Fruit fly (Drosophila melanogaster) whole organism, prepupa: Measurements from ENCODE around the gene PKD.

ENCODE experiments used
- Blimp-1 ChIP-seq: fragments of 200-800 bp; sonication (Bioruptor generic); optimal IDR thresholded peaks from 3 replicates; lab custom pipeline; 2017; ENCODE audit warnings: missing biosample characterization, missing genetic modification characterization, mild to moderate bottlenecking, moderate library complexity, missing genetic modification reagents
- CG10631 ChIP-seq: fragments of 200-800 bp; sonication (Bioruptor generic); optimal IDR thresholded peaks from 2 replicates; lab custom pipeline; 2016; ENCODE audit warnings: missing biosample characterization, missing genetic modification characterization
- CG10669 ChIP-seq: fragments of 200-800 bp; sonication (Bioruptor generic); optimal IDR thresholded peaks from 3 replicates; lab custom pipeline; 2018; ENCODE audit warnings: missing biosample characterization, mild to moderate bottlenecking, missing genetic modification characterization, moderate library complexity
- CG11762 ChIP-seq: fragments of 200-800 bp; sonication (Bioruptor generic); optimal IDR thresholded peaks from 3 replicates; lab custom pipeline; 2016; ENCODE audit warnings: missing biosample characterization, missing genetic modification characterization; ENCODE audit not compliant: insufficient read depth
- CG11902 ChIP-seq: fragments of 200-800 bp; sonication (Bioruptor generic); optimal IDR thresholded peaks from 3 replicates; lab custom pipeline; 2016; ENCODE audit warnings: missing biosample characterization, missing genetic modification characterization
- CG15336 ChIP-seq: fragments of 200-800 bp; sonication (Bioruptor generic); IDR thresholded peaks from 2 replicates; pipeline ENCODE4 v1.3.6; 2022; ENCODE audit warnings: missing biosample characterization, missing genetic modification characterization
- CG1621 ChIP-seq: fragments of 200-800 bp; sonication (Bioruptor generic); optimal IDR thresholded peaks from 3 replicates; lab custom pipeline; 2018; ENCODE audit warnings: missing biosample characterization, mild to moderate bottlenecking, missing genetic modification characterization
- CG31627 ChIP-seq: fragments of 200-800 bp; sonication (Bioruptor generic); optimal IDR thresholded peaks from 3 replicates; lab custom pipeline; 2016; ENCODE audit warnings: missing biosample characterization, missing genetic modification characterization
- CG32006 ChIP-seq: fragments of 200-800 bp; sonication (Bioruptor generic); optimal IDR thresholded peaks from 3 replicates; lab custom pipeline; 2017; ENCODE audit warnings: missing biosample characterization, mild to moderate bottlenecking, missing genetic modification characterization
- CG34406 ChIP-seq: fragments of 200-800 bp; sonication (Bioruptor generic); optimal IDR thresholded peaks from 3 replicates; lab custom pipeline; 2016; ENCODE audit warnings: missing biosample characterization, missing genetic modification characterization
- CG3919 ChIP-seq: fragments of 200-800 bp; sonication (Bioruptor generic); optimal IDR thresholded peaks from 3 replicates; lab custom pipeline; 2016; ENCODE audit warnings: missing biosample characterization, missing genetic modification characterization
- CG4318 ChIP-seq: fragments of 200-800 bp; sonication (Bioruptor generic); optimal IDR thresholded peaks from 3 replicates; lab custom pipeline; 2017; ENCODE audit warnings: missing biosample characterization, mild to moderate bottlenecking, missing genetic modification characterization
- CG6163 ChIP-seq: fragments of 200-800 bp; sonication (Bioruptor generic); IDR thresholded peaks from 3 replicates; pipeline ENCODE4 v1.3.6; 2022; ENCODE audit warnings: missing biosample characterization, missing genetic modification characterization
- CG6276 ChIP-seq: fragments of 200-800 bp; sonication (Bioruptor generic); optimal IDR thresholded peaks from 2 replicates; lab custom pipeline; 2017; ENCODE audit warnings: missing biosample characterization, mild to moderate bottlenecking, missing genetic modification characterization
- CG6792 ChIP-seq: fragments of 200-800 bp; sonication (Bioruptor generic); optimal IDR thresholded peaks from 3 replicates; lab custom pipeline; 2016; ENCODE audit warnings: missing biosample characterization, missing genetic modification characterization
- CG7368 ChIP-seq: fragments of 200-800 bp; sonication (Bioruptor generic); optimal IDR thresholded peaks from 3 replicates; lab custom pipeline; 2016; ENCODE audit warnings: missing biosample characterization, missing genetic modification characterization
- CG8119 ChIP-seq: fragments of 200-800 bp; sonication (Bioruptor generic); IDR thresholded peaks from 3 replicates; pipeline ENCODE4 v1.3.6; 2022; ENCODE audit warnings: missing biosample characterization, missing genetic modification characterization
- CG8632 ChIP-seq: fragments of 200-800 bp; sonication (Bioruptor generic); optimal IDR thresholded peaks from 3 replicates; lab custom pipeline; 2016; ENCODE audit warnings: missing biosample characterization, missing genetic modification characterization
- CG9139 ChIP-seq: fragments of 200-800 bp; sonication (Bioruptor generic); optimal IDR thresholded peaks from 3 replicates; lab custom pipeline; 2017; ENCODE audit warnings: missing biosample characterization, mild to moderate bottlenecking, missing genetic modification characterization
- Eip75B ChIP-seq: fragments of 200-800 bp; sonication (Bioruptor generic); optimal IDR thresholded peaks from 3 replicates; lab custom pipeline; 2016; ENCODE audit warnings: missing biosample characterization, missing genetic modification characterization
- Eip78C ChIP-seq: fragments of 200-800 bp; sonication (Bioruptor generic); peaks from one replicate; lab custom pipeline; 2016; ENCODE audit warnings: missing biosample characterization, missing genetic modification characterization
- Eip93F ChIP-seq: fragments of 200-800 bp; sonication (Bioruptor generic); optimal IDR thresholded peaks from 2 replicates; lab custom pipeline; 2016; ENCODE audit warnings: missing biosample characterization, mild to moderate bottlenecking, missing genetic modification characterization
- Ets21C ChIP-seq: fragments of 200-800 bp; sonication (Bioruptor generic); optimal IDR thresholded peaks from 3 replicates; lab custom pipeline; 2016; ENCODE audit warnings: missing biosample characterization, missing genetic modification characterization
- Ets96B ChIP-seq: fragments of 200-800 bp; optimal IDR thresholded peaks from 2 replicates; lab custom pipeline; 2019; ENCODE audit warnings: missing biosample characterization, mild to moderate bottlenecking, missing genetic modification characterization, moderate library complexity
- Gug ChIP-seq: fragments of 200-800 bp; sonication (Bioruptor generic); IDR thresholded peaks from 2 replicates; pipeline ENCODE4 v1.3.6; 2022; ENCODE audit warnings: missing biosample characterization, missing genetic modification characterization
- Hr38 ChIP-seq: sonication (Bioruptor generic); optimal IDR thresholded peaks from 2 replicates; lab custom pipeline; 2016; ENCODE audit warnings: missing biosample characterization, missing genetic modification characterization
- Hr39 ChIP-seq: fragments of 200-800 bp; sonication (Bioruptor generic); optimal IDR thresholded peaks from 2 replicates; lab custom pipeline; 2016; ENCODE audit warnings: missing biosample characterization, missing genetic modification characterization
- Hr4 ChIP-seq: fragments of 200-800 bp; sonication (Bioruptor generic); optimal IDR thresholded peaks from 3 replicates; lab custom pipeline; 2016; ENCODE audit warnings: missing biosample characterization, missing genetic modification characterization
- Met ChIP-seq: fragments of 200-800 bp; sonication (Bioruptor generic); optimal IDR thresholded peaks from 3 replicates; lab custom pipeline; 2016; ENCODE audit warnings: missing biosample characterization, missing genetic modification characterization
- OdsH ChIP-seq: fragments of 200-800 bp; sonication (Bioruptor generic); optimal IDR thresholded peaks from 3 replicates; lab custom pipeline; 2016; ENCODE audit warnings: missing biosample characterization, missing genetic modification characterization
- Smox ChIP-seq: fragments of 200-800 bp; sonication (Bioruptor generic); optimal IDR thresholded peaks from 3 replicates; lab custom pipeline; 2016; ENCODE audit warnings: missing biosample characterization, missing genetic modification characterization
- Sox102F ChIP-seq: fragments of 200-800 bp; sonication (Bioruptor generic); optimal IDR thresholded peaks from 2 replicates; lab custom pipeline; 2016; ENCODE audit warnings: missing biosample characterization, mild to moderate bottlenecking, missing genetic modification characterization
- Sox14 ChIP-seq: fragments of 200-800 bp; sonication (Bioruptor generic); optimal IDR thresholded peaks from 3 replicates; lab custom pipeline; 2016; ENCODE audit warnings: missing biosample characterization, missing genetic modification characterization
- Sox15 ChIP-seq: fragments of 200-800 bp; sonication (Bioruptor generic); optimal IDR thresholded peaks from 3 replicates; lab custom pipeline; 2016; ENCODE audit warnings: missing biosample characterization, missing genetic modification characterization
- acj6 ChIP-seq: fragments of 200-800 bp; sonication (Bioruptor generic); optimal IDR thresholded peaks from 3 replicates; lab custom pipeline; 2016; ENCODE audit warnings: missing biosample characterization, missing genetic modification characterization
- cyc ChIP-seq: fragments of 200-800 bp; sonication (Bioruptor generic); optimal IDR thresholded peaks from 3 replicates; lab custom pipeline; 2016; ENCODE audit warnings: missing biosample characterization, missing genetic modification characterization
- dac ChIP-seq: fragments of 200-800 bp; sonication (Bioruptor generic); optimal IDR thresholded peaks from 2 replicates; lab custom pipeline; 2017; ENCODE audit warnings: missing biosample characterization, mild to moderate bottlenecking, missing genetic modification characterization
- eg ChIP-seq: fragments of 200-800 bp; sonication (Bioruptor generic); IDR thresholded peaks from 3 replicates; pipeline ENCODE4 v1.3.6; 2022; ENCODE audit warnings: missing biosample characterization, missing genetic modification characterization
- esn ChIP-seq: fragments of 200-800 bp; sonication (Bioruptor generic); optimal IDR thresholded peaks from 2 replicates; lab custom pipeline; 2016; ENCODE audit warnings: missing biosample characterization, mild to moderate bottlenecking, missing genetic modification characterization, moderate library complexity
- fd59A ChIP-seq: fragments of 200-800 bp; sonication (Bioruptor generic); optimal IDR thresholded peaks from 2 replicates; lab custom pipeline; 2017; ENCODE audit warnings: missing biosample characterization, mild to moderate bottlenecking, missing genetic modification characterization, missing genetic modification reagents
- fd85E ChIP-seq: fragments of 200-800 bp; sonication (Bioruptor generic); optimal IDR thresholded peaks from 3 replicates; lab custom pipeline; 2016; ENCODE audit warnings: missing biosample characterization, missing genetic modification characterization
- lz ChIP-seq: fragments of 200-800 bp; sonication (Bioruptor generic); optimal IDR thresholded peaks from 3 replicates; lab custom pipeline; 2016; ENCODE audit warnings: missing biosample characterization, missing genetic modification characterization
- net ChIP-seq: fragments of 200-800 bp; sonication (Bioruptor generic); optimal IDR thresholded peaks from 3 replicates; lab custom pipeline; 2016; ENCODE audit warnings: missing biosample characterization, missing genetic modification characterization
- salr ChIP-seq, 2 experiments: fragments of 200-800 bp; sonication (Bioruptor generic); optimal IDR thresholded peaks; 3 replicates each; lab custom pipeline; 2016 to 2018; ENCODE audit warnings: missing biosample characterization in 2 of 2, missing genetic modification characterization in 2 of 2, mild to moderate bottlenecking in 1 of 2
- ss ChIP-seq, 2 experiments: fragments of 200-800 bp; sonication (Bioruptor generic); optimal IDR thresholded peaks; 2 replicates in 1 of 2; 3 replicates in 1 of 2; lab custom pipeline; 2017 to 2018; ENCODE audit warnings: mild to moderate bottlenecking in 2 of 2, missing biosample characterization in 2 of 2, missing genetic modification characterization in 2 of 2, moderate library complexity in 1 of 2
- svp ChIP-seq: fragments of 200-800 bp; sonication (Bioruptor generic); peaks from one replicate; lab custom pipeline; 2016; ENCODE audit warnings: missing biosample characterization, missing genetic modification characterization
- topi ChIP-seq: fragments of 200-800 bp; sonication (Bioruptor generic); optimal IDR thresholded peaks from 3 replicates; lab custom pipeline; 2016; ENCODE audit warnings: missing biosample characterization, missing genetic modification characterization
- vri ChIP-seq: fragments of 200-800 bp; sonication (Bioruptor generic); optimal IDR thresholded peaks from 3 replicates; lab custom pipeline; 2016; ENCODE audit warnings: missing biosample characterization, mild to moderate bottlenecking, missing genetic modification characterization

The PKD gene

DNA sequence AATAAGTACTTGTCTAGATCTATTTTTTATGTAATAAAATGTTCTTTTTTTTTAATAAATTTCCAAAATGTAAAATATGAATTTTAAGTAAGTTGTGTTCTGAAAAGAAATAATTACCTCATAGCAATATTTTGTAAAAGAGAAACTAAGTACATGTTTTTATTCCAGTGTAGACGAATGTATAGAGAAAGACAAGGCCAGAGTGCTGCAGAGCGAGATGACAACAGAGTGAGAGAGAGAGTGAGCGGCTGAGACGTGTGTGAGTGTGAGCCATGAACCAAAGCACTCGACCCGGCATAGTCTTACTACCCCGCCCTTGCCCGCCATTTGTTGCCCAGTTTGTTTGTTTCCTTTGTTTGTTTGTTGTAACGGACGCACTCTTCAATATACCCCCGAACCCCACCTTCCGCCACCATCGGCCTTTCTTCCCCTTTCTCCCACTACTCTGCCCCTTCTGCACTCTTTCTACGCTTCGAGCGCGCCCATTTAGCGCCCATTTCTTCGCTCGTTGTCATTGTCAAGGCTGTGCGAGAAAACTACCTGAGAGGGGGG is 2.8 kb downstream of the PKD start (continued):
- TF ChIP-seq CG10631 (GFP tag; lab: Kevin White, UChicago) (peak; percentile 59), Smox (GFP tag; lab: Kevin White, UChicago) (no peak), esn (GFP tag; lab: Kevin White, UChicago) (peak; percentile 61), CG11902 (GFP tag; lab: Kevin White, UChicago) (no peak), acj6 (GFP tag; lab: Kevin White, UChicago) (no peak), CG1621 (peak; percentile 65), CG6276 (peak; percentile 22), Eip93F (no peak), CG6792 (peak; percentile 39), Sox102F (peak; percentile 40), eg (GFP tag; lab: Robert Waterston, UW) (peak; percentile 52; the same call in 1 of the 3 replicates), CG10669 (GFP tag; lab: Kevin White, UChicago) (peak; percentile 45), Gug (no peak)

- no peak for TF ChIP-seq CG7368
- TF ChIP-seq CG11762 (GFP tag; lab: Kevin White, UChicago), result no peak
- TF ChIP-seq CG4318 (GFP tag; lab: Kevin White, UChicago), result peak; percentile 44
- no peak for TF ChIP-seq Eip93F
- no peak for TF ChIP-seq cyc (GFP tag; lab: Kevin White, UChicago)
- TF ChIP-seq Blimp-1 (GFP tag; lab: Kevin White, UChicago), result no peak
- no peak for TF ChIP-seq net (GFP tag; lab: Kevin White, UChicago)
- TF ChIP-seq esn (GFP tag; lab: Kevin White, UChicago), result no peak
- TF ChIP-seq CG34406, result peak; percentile 54
- TF ChIP-seq OdsH (GFP tag; lab: Kevin White, UChicago), result peak; percentile 27
- no peak; the same call in 2 of the 3 replicates for TF ChIP-seq CG6163 (GFP tag; lab: Robert Waterston, UW)
- no peak for TF ChIP-seq CG8119
- peak; percentile 54 for TF ChIP-seq Ets96B
- TF ChIP-seq Sox102F, result peak; percentile 5
- no peak for TF ChIP-seq vri (GFP tag; lab: Kevin White, UChicago)
- no peak for TF ChIP-seq Hr38
- TF ChIP-seq Sox14, result peak; percentile 36
- peak; percentile 8 for TF ChIP-seq Smox (GFP tag; lab: Kevin White, UChicago)
- peak; percentile 58 for TF ChIP-seq CG10631 (GFP tag; lab: Kevin White, UChicago)
- TF ChIP-seq fd85E (GFP tag; lab: Kevin White, UChicago), result no peak
- TF ChIP-seq CG1621, result peak; percentile 12
- TF ChIP-seq eg (GFP tag; lab: Robert Waterston, UW), result peak; percentile 47; the same call in 2 of the 3 replicates
- peak in 1 of 2 experiments; percentile 27 for TF ChIP-seq ss (GFP tag; optimal IDR thresholded peaks at IDR 0.05; lab: Kevin White, UChicago)
- TF ChIP-seq Hr39 (GFP tag; lab: Kevin White, UChicago), result no peak
- TF ChIP-seq lz, result no peak
- no peak for TF ChIP-seq dac (GFP tag; lab: Kevin White, UChicago)
- TF ChIP-seq Met (GFP tag; lab: Kevin White, UChicago), result no peak
- TF ChIP-seq acj6 (GFP tag; lab: Kevin White, UChicago), result peak; percentile 23
- peak; percentile 23 for TF ChIP-seq CG6792
- no peak for TF ChIP-seq Sox15
- TF ChIP-seq CG9139 (GFP tag; lab: Kevin White, UChicago), result no peak
- TF ChIP-seq CG3919, result no peak
- peak; percentile 70 for TF ChIP-seq CG32006 (GFP tag; lab: Kevin White, UChicago)
- TF ChIP-seq CG15336 (GFP tag; lab: Robert Waterston, UW), result no peak
- TF ChIP-seq svp (GFP tag; lab: Kevin White, UChicago), result no peak
- no peak for TF ChIP-seq topi
- TF ChIP-seq CG8632 (GFP tag; lab: Kevin White, UChicago), result peak; percentile 67
- no peak for TF ChIP-seq CG31627 (GFP tag; lab: Kevin White, UChicago)
- no peak for TF ChIP-seq fd59A (GFP tag; lab: Kevin White, UChicago)
- peak; percentile 13 for TF ChIP-seq CG6276
- TF ChIP-seq salr (GFP tag; optimal IDR thresholded peaks at IDR 0.05; lab: Kevin White, UChicago), result no peak
- no peak for TF ChIP-seq Hr4 (GFP tag; lab: Kevin White, UChicago)
- no peak for TF ChIP-seq Ets21C (GFP tag; lab: Kevin White, UChicago)
- peak; percentile 2 for TF ChIP-seq Eip75B (GFP tag; lab: Kevin White, UChicago)
- TF ChIP-seq Eip78C (GFP tag; lab: Kevin White, UChicago), result peak; percentile 26
These were observed 3.3 kb downstream of the PKD start for dm6 chr3R:18310766-18311367.
